Fruit fly (Drosophila melanogaster): ENCODE data around the gene CG18731.
A peak's percentile ranks its signal among the peaks of the same experiment; 100 is the strongest.

Gene CG18731

dm6 chr3R:29726277-29726676, 1.4 kb downstream of the CG18731 start (continued):
- TF ChIP-seq B-H2 (GFP tag; optimal IDR thresholded peaks at IDR 0.05) (no peak), Ets97D (GFP tag; optimal IDR thresholded peaks at IDR 0.05) (no peak), ERR (GFP tag; optimal IDR thresholded peaks at IDR 0.05) (no peak), wor (GFP tag; IDR thresholded peaks at IDR 0.05) (no peak), NFAT (GFP tag; IDR thresholded peaks at IDR 0.05) (no peak), so (GFP tag; IDR thresholded peaks at IDR 0.05) (no peak), tap (tag; optimal IDR thresholded peaks at IDR 0.05) (no peak), cg (GFP tag; optimal IDR thresholded peaks at IDR 0.05) (peak; percentile 67), CG14050 (GFP tag; IDR thresholded peaks at IDR 0.05) (no peak), CG13287 (GFP tag; IDR thresholded peaks at IDR 0.05; ENCODE audit: partially characterized antibody) (no peak), CG32532 (GFP tag; IDR thresholded peaks at IDR 0.05) (no peak), insv (GFP tag; optimal IDR thresholded peaks at IDR 0.05) (no peak), run (tag; optimal IDR thresholded peaks at IDR 0.05) (no peak), h (optimal IDR thresholded peaks at IDR 0.05) (no peak), CG31388 (GFP tag; optimal IDR thresholded peaks at IDR 0.05) (no peak), CG8478 (optimal IDR thresholded peaks at IDR 0.05) (no peak), sens (GFP tag) (peak; percentile 26), GATAe (GFP tag; conservative IDR thresholded peaks at IDR 0.05) (no peak), stwl (tag; optimal IDR thresholded peaks at IDR 0.05) (no peak), crp (GFP tag; optimal IDR thresholded peaks at IDR 0.05) (no peak), Nf-YC (tag; optimal IDR thresholded peaks at IDR 0.05) (peak; percentile 75), Hmx (GFP tag; optimal IDR thresholded peaks at IDR 0.05) (no peak), CG7839 (tag; optimal IDR thresholded peaks at IDR 0.05) (no peak), dmrt11E (tag; optimal IDR thresholded peaks at IDR 0.05) (no peak), CG8944 (GFP tag; optimal IDR thresholded peaks at IDR 0.05) (no peak)

- TF ChIP-seq Kr (GFP tag; optimal IDR thresholded peaks at IDR 0.05): peak; percentile 47
- peak; percentile 99 for TF ChIP-seq Fer3 (tag; optimal IDR thresholded peaks at IDR 0.05)
- TF ChIP-seq CG12236 (GFP tag; optimal IDR thresholded peaks at IDR 0.05): peak; percentile 96
- TF ChIP-seq psq (GFP tag; optimal IDR thresholded peaks at IDR 0.05): peak; percentile 91
- TF ChIP-seq zfh2 (GFP tag; optimal IDR thresholded peaks at IDR 0.05): peak; percentile 99
- TF ChIP-seq gce (GFP tag; IDR thresholded peaks at IDR 0.05): peak; percentile 100
- TF ChIP-seq Scr (GFP tag; IDR thresholded peaks at IDR 0.05; ENCODE audit: partially characterized antibody): peak; percentile 29; the same call in 1 of the 2 replicates
- peak; percentile 97 for TF ChIP-seq chn (GFP tag; optimal IDR thresholded peaks at IDR 0.05)
- peak; percentile 99 for TF ChIP-seq crc (GFP tag; optimal IDR thresholded peaks at IDR 0.05)
- peak; percentile 99 for TF ChIP-seq CG2678 (tag; optimal IDR thresholded peaks at IDR 0.05)
- no peak for TF ChIP-seq zen2 (GFP tag; IDR thresholded peaks at IDR 0.05; ENCODE audit: partially characterized antibody)
- no peak for TF ChIP-seq CG14860 (GFP tag; IDR thresholded peaks at IDR 0.05; ENCODE audit: partially characterized antibody)
- peak; percentile 46 for TF ChIP-seq CG7745 (tag; optimal IDR thresholded peaks at IDR 0.05)
- no peak for TF ChIP-seq Tbp (GFP tag; optimal IDR thresholded peaks at IDR 0.05)
- no peak for TF ChIP-seq HLHmδ (GFP tag; optimal IDR thresholded peaks at IDR 0.05)
- TF ChIP-seq Hmr (GFP tag; optimal IDR thresholded peaks at IDR 0.05): peak; percentile 98
- TF ChIP-seq CG12155 (GFP tag; optimal IDR thresholded peaks at IDR 0.05): peak; percentile 96
- TF ChIP-seq al (GFP tag; IDR thresholded peaks at IDR 0.05): peak; percentile 100
- TF ChIP-seq CG42726 (GFP tag; IDR thresholded peaks at IDR 0.05; ENCODE audit: partially characterized antibody): 0 out of 2 replicates have a peak, but pooled peaks have one; percentile 2
- TF ChIP-seq ci (GFP tag; IDR thresholded peaks at IDR 0.05): peak; percentile 100
- peak; percentile 98 for TF ChIP-seq Atf-2 (GFP tag; optimal IDR thresholded peaks at IDR 0.05)
- peak; percentile 100 for TF ChIP-seq seq (GFP tag; IDR thresholded peaks at IDR 0.05)
- peak; percentile 100 for TF ChIP-seq ttk (GFP tag; IDR thresholded peaks at IDR 0.05)
- TF ChIP-seq Camta (GFP tag; optimal IDR thresholded peaks at IDR 0.05): peak; percentile 99
- peak; percentile 97 for TF ChIP-seq CG18262 (tag; optimal IDR thresholded peaks at IDR 0.05)
- TF ChIP-seq Antp (GFP tag; optimal IDR thresholded peaks at IDR 0.05): peak; percentile 99
- peak; percentile 93 for TF ChIP-seq CrebB (tag; optimal IDR thresholded peaks at IDR 0.05)
- no peak for TF ChIP-seq cad (GFP tag; optimal IDR thresholded peaks at IDR 0.05)
These were observed 11.9 kb downstream of the CG18731 start, which contains the start of the genes CG7601 and CIA30 for dm6 chr3R:29736678-29737093. Gene CG7601 (minus strand): TSS chr3R:29736745. Gene CIA30 (plus strand): TSS chr3R:29736965.

All from whole organism, embryonic.